Worm (Caenorhabditis elegans) whole organism, L4 larva: ENCODE data around the gene R10D12.1.

Experiments used
- F37D6.2 ChIP-seq: sonication (generic microtip); optimal IDR thresholded peaks from 2 replicates; lab custom pipeline; 2016; ENCODE audit warnings: mild to moderate bottlenecking, missing genetic modification characterization, missing compliant biosample characterization
- F49E8.2 ChIP-seq: sonication (generic microtip); optimal IDR thresholded peaks from 2 replicates; lab custom pipeline; 2016; ENCODE audit warnings: missing compliant biosample characterization, mild to moderate bottlenecking, missing genetic modification characterization, borderline replicate concordance
- T20F7.1 ChIP-seq: fragments of 200-800 bp; sonication (Bioruptor generic); optimal IDR thresholded peaks from 2 replicates; lab custom pipeline; 2018; ENCODE audit warnings: mild to moderate bottlenecking, missing genetic modification characterization, missing compliant biosample characterization
- T26A8.4 ChIP-seq: fragments of 200-800 bp; sonication (Bioruptor generic); IDR thresholded peaks from 2 replicates; pipeline ENCODE4 v1.3.6; 2022; ENCODE audit warnings: missing genetic modification characterization, missing compliant biosample characterization
- Y105C5A.15 ChIP-seq: fragments of 200-800 bp; sonication (Bioruptor generic); IDR thresholded peaks from 2 replicates; pipeline ENCODE4 v1.3.6; 2022; ENCODE audit warnings: missing genetic modification characterization, missing compliant biosample characterization
- Y48G9A.11 ChIP-seq: fragments of 200-800 bp; sonication (Bioruptor generic); IDR thresholded peaks from 2 replicates; pipeline ENCODE4 v1.3.6; 2022; ENCODE audit warnings: missing genetic modification reagents, missing genetic modification characterization, missing compliant biosample characterization
- Y5F2A.4 ChIP-seq: fragments of 200-800 bp; sonication (Bioruptor generic); optimal IDR thresholded peaks from 2 replicates; lab custom pipeline; 2018; ENCODE audit warnings: mild to moderate bottlenecking, missing genetic modification characterization, missing compliant biosample characterization
- ZK337.2 ChIP-seq: fragments of 200-800 bp; sonication (Bioruptor generic); IDR thresholded peaks from 2 replicates; pipeline ENCODE4 v1.3.6; 2022; ENCODE audit warnings: missing genetic modification reagents, missing genetic modification characterization, missing compliant biosample characterization
- ZK546.5 ChIP-seq, 2 experiments: sonication (generic microtip); optimal IDR thresholded peaks; 2 replicates each; lab custom pipeline; 2017; ENCODE audit warnings: missing biosample characterization in 2 of 2, missing genetic modification characterization in 2 of 2
- aha-1 ChIP-seq: fragments of 150-350 bp; peaks from one replicate; lab custom pipeline; 2014; ENCODE audit warnings: missing biosample characterization, missing genetic modification characterization
- ama-1 ChIP-seq: fragments of 150-350 bp; optimal IDR thresholded peaks from 2 replicates; lab custom pipeline; 2014; ENCODE audit warnings: inconsistent platforms, mixed read lengths
- attf-4 ChIP-seq: sonication (generic microtip); optimal IDR thresholded peaks from 3 replicates; lab custom pipeline; 2017; ENCODE audit warnings: missing biosample characterization, missing genetic modification characterization
- ceh-44 ChIP-seq: fragments of 200-800 bp; sonication (Bioruptor generic); IDR thresholded peaks from 2 replicates; pipeline ENCODE4 v1.3.6; 2022; ENCODE audit warnings: missing genetic modification reagents, missing genetic modification characterization, missing compliant biosample characterization
- daf-16 ChIP-seq, 3 experiments: sonication (generic microtip); optimal IDR thresholded peaks; 2 replicates each; lab custom pipeline; 2016 to 2017; ENCODE audit warnings: missing genetic modification characterization in 3 of 3, missing genetic modification reagents in 3 of 3, mild to moderate bottlenecking in 2 of 3, missing compliant biosample characterization in 2 of 3, missing biosample characterization in 1 of 3, moderate library complexity in 1 of 3
- daf-8 ChIP-seq: fragments of 200-800 bp; sonication (Bioruptor generic); IDR thresholded peaks from 2 replicates; pipeline ENCODE4 v1.3.6; 2022; ENCODE audit warnings: missing genetic modification characterization, missing compliant biosample characterization
- egl-27 ChIP-seq: sonication (generic microtip); optimal IDR thresholded peaks from 3 replicates; lab custom pipeline; 2017; ENCODE audit warnings: missing biosample characterization, missing genetic modification reagents, missing genetic modification characterization
- hif-1 ChIP-seq, 2 experiments: sonication (generic microtip); optimal IDR thresholded peaks; 2 replicates each; lab custom pipeline; 2016 to 2017; ENCODE audit warnings: missing compliant biosample characterization in 2 of 2, missing genetic modification characterization in 2 of 2, missing genetic modification reagents in 2 of 2, missing genotype in 2 of 2, mild to moderate bottlenecking in 1 of 2
- hlh-11 ChIP-seq: fragments of 200-800 bp; sonication (Bioruptor generic); optimal IDR thresholded peaks from 2 replicates; lab custom pipeline; 2018; ENCODE audit warnings: mild to moderate bottlenecking, missing genetic modification characterization, missing compliant biosample characterization
- lim-7 ChIP-seq: fragments of 200-800 bp; sonication (Bioruptor generic); IDR thresholded peaks from 2 replicates; pipeline ENCODE4 v1.3.6; 2022; ENCODE audit warnings: missing genetic modification characterization, missing compliant biosample characterization
- lin-1 ChIP-seq: fragments of 200-800 bp; sonication (Bioruptor generic); IDR thresholded peaks from 2 replicates; pipeline ENCODE4 v1.3.6; 2022; ENCODE audit warnings: missing genetic modification reagents, missing genetic modification characterization, missing compliant biosample characterization
- lin-38 ChIP-seq: fragments of 200-800 bp; sonication (Bioruptor generic); IDR thresholded peaks from 2 replicates; pipeline ENCODE4 v1.3.6; 2022; ENCODE audit warnings: missing genetic modification reagents, missing genetic modification characterization, missing compliant biosample characterization
- madf-9 ChIP-seq: fragments of 200-800 bp; sonication (Bioruptor generic); conservative IDR thresholded peaks from 2 replicates; pipeline ENCODE4 v1.3.6; 2022; ENCODE audit warnings: missing genetic modification reagents, missing genetic modification characterization, missing compliant biosample characterization
- mdt-29 ChIP-seq: fragments of 200-800 bp; sonication (Bioruptor generic); IDR thresholded peaks from 2 replicates; pipeline ENCODE4 v1.3.6; 2022; ENCODE audit warnings: missing genetic modification reagents, missing genetic modification characterization, missing compliant biosample characterization
- mes-2 ChIP-seq: sonication (generic microtip); optimal IDR thresholded peaks from 2 replicates; lab custom pipeline; 2016; ENCODE audit warnings: missing genotype, mild to moderate bottlenecking, missing genetic modification characterization, missing compliant biosample characterization; ENCODE audit not compliant: poor library complexity, severe bottlenecking
- mxl-2 ChIP-seq: fragments of 200-800 bp; sonication (Bioruptor generic); conservative IDR thresholded peaks from 2 replicates; pipeline ENCODE4 v1.3.6; 2022; ENCODE audit warnings: missing genetic modification reagents, missing genetic modification characterization, missing compliant biosample characterization
- nhr-42 ChIP-seq: fragments of 200-800 bp; sonication (Bioruptor generic); IDR thresholded peaks from 2 replicates; pipeline ENCODE4 v1.3.6; 2022; ENCODE audit warnings: missing genetic modification characterization, missing compliant biosample characterization
- nhr-6 ChIP-seq: fragments of 150-350 bp; optimal IDR thresholded peaks from 2 replicates; lab custom pipeline; 2014; ENCODE audit warnings: missing biosample characterization, missing genetic modification characterization
- nhr-77 ChIP-seq: fragments of 150-350 bp; optimal IDR thresholded peaks from 2 replicates; lab custom pipeline; 2014; ENCODE audit warnings: missing biosample characterization, missing genetic modification characterization
- saeg-2 ChIP-seq: fragments of 200-800 bp; sonication (Bioruptor generic); IDR thresholded peaks from 2 replicates; pipeline ENCODE4 v1.3.6; 2022; ENCODE audit warnings: missing genetic modification reagents, missing genetic modification characterization, missing compliant biosample characterization
- sdz-12 ChIP-seq: fragments of 200-800 bp; sonication (Bioruptor generic); optimal IDR thresholded peaks from 2 replicates; lab custom pipeline; 2018; ENCODE audit warnings: mild to moderate bottlenecking, missing genetic modification characterization, missing compliant biosample characterization
- snpc-1.2 ChIP-seq: fragments of 200-800 bp; sonication (Bioruptor generic); IDR thresholded peaks from 2 replicates; pipeline ENCODE4 v1.3.6; 2022; ENCODE audit warnings: missing genetic modification reagents, missing genetic modification characterization, missing compliant biosample characterization
- spr-1 ChIP-seq: sonication (generic microtip); optimal IDR thresholded peaks from 2 replicates; lab custom pipeline; 2016; ENCODE audit warnings: mild to moderate bottlenecking, missing genetic modification characterization, missing compliant biosample characterization
- tag-97 ChIP-seq: fragments of 200-800 bp; sonication (Bioruptor generic); IDR thresholded peaks from 2 replicates; pipeline ENCODE4 v1.3.6; 2022; ENCODE audit warnings: missing genetic modification characterization, missing compliant biosample characterization
- vab-7 ChIP-seq: fragments of 200-800 bp; sonication (Bioruptor generic); IDR thresholded peaks from 2 replicates; pipeline ENCODE4 v1.3.6; 2022; ENCODE audit warnings: missing genetic modification reagents, missing genetic modification characterization, missing compliant biosample characterization
- zag-1 ChIP-seq: fragments of 150-350 bp; optimal IDR thresholded peaks from 2 replicates; lab custom pipeline; 2014; ENCODE audit warnings: missing biosample characterization, missing genetic modification characterization
- zfp-3 ChIP-seq: fragments of 200-800 bp; sonication (Bioruptor generic); conservative IDR thresholded peaks from 2 replicates; pipeline ENCODE4 v1.3.6; 2022; ENCODE audit warnings: missing genetic modification reagents, missing genetic modification characterization, missing compliant biosample characterization
- zip-2 ChIP-seq: fragments of 150-350 bp; optimal IDR thresholded peaks from 2 replicates; lab custom pipeline; 2014; ENCODE audit warnings: missing biosample characterization, missing genetic modification characterization

Gene R10D12.1

ce11 chrV:13909400-13909799 is 25.0 kb downstream of the R10D12.1 start, which contains the start of gene C06B3.7 (continued):
- TF ChIP-seq ceh-44 (no peak), lim-7 (GFP tag; lab: Robert Waterston, UW) (no peak), Y5F2A.4 (GFP tag; lab: Kevin White, UChicago) (no peak), vab-7 (GFP tag; lab: Robert Waterston, UW) (no peak), zag-1 (no peak), ZK337.2 (GFP tag; lab: Robert Waterston, UW) (no peak), spr-1 (tag; lab: Kevin White, UChicago) (no peak), lin-38 (no peak)

ce11 chrV:13908916-13909176 is 25.6 kb downstream of the R10D12.1 start, which contains the start of gene C06B3.6:
TSS of gene C06B3.6 (minus strand) at chrV:13908967.
- no peak for TF ChIP-seq mdt-29 (GFP tag; lab: Robert Waterston, UW)
- 0 out of 2 replicates have a peak, but pooled peaks have one; percentile 6 for TF ChIP-seq madf-9 (GFP tag; lab: Robert Waterston, UW)
- TF ChIP-seq nhr-77, result no peak
- no peak for TF ChIP-seq ZK546.5 (tag; optimal IDR thresholded peaks at IDR 0.05; lab: Kevin White, UChicago)
- TF ChIP-seq daf-16 (GFP tag; optimal IDR thresholded peaks at IDR 0.05; lab: Kevin White, UChicago), result no peak
- no peak for TF ChIP-seq daf-16 (tag; optimal IDR thresholded peaks at IDR 0.05; lab: Kevin White, UChicago)
- peak; percentile 64 for TF ChIP-seq ama-1 (lab: Kevin White, UChicago)
- TF ChIP-seq aha-1 (tag; lab: Kevin White, UChicago), result peak; percentile 95
- TF ChIP-seq, all 104 proteins: peak for 3

ce11 chrV:13908120-13908915 is 26.1 kb downstream of the R10D12.1 start:
- TF ChIP-seq zip-2 (tag; lab: Kevin White, UChicago) (no peak), daf-8 (GFP tag; lab: Robert Waterston, UW) (no peak), snpc-1.2 (0 out of 2 replicates have a peak, but pooled peaks have one; percentile 6), F49E8.2 (tag; lab: Kevin White, UChicago) (no peak), sdz-12 (GFP tag; lab: Kevin White, UChicago) (peak; percentile 60), Y105C5A.15 (GFP tag; lab: Robert Waterston, UW) (no peak), lin-1 (0 out of 2 replicates have a peak, but pooled peaks have one; percentile 6), daf-16 (GFP tag; optimal IDR thresholded peaks at IDR 0.05; lab: Kevin White, UChicago) (no peak), daf-16 (tag; optimal IDR thresholded peaks at IDR 0.05; lab: Kevin White, UChicago) (peak; percentile 3), tag-97 (GFP tag; lab: Robert Waterston, UW) (no peak), nhr-6 (no peak), T26A8.4 (GFP tag; lab: Robert Waterston, UW) (peak; percentile 7), Y48G9A.11 (GFP tag; lab: Robert Waterston, UW) (0 out of 2 replicates have a peak, but pooled peaks have one; percentile 24), T20F7.1 (peak; percentile 31), mxl-2 (GFP tag; lab: Robert Waterston, UW) (no peak), attf-4 (tag; lab: Kevin White, UChicago) (no peak), saeg-2 (no peak), mes-2 (peak; percentile 29), zfp-3 (GFP tag; lab: Robert Waterston, UW) (no peak; the same call in 1 of the 2 replicates), hlh-11 (no peak), egl-27 (tag; lab: Kevin White, UChicago) (no peak), hif-1 (tag; optimal IDR thresholded peaks at IDR 0.05; lab: Kevin White, UChicago) (peak in 1 of 2 experiments; percentile 18), nhr-42 (no peak), aha-1 (tag; lab: Kevin White, UChicago) (peak; percentile 72), F37D6.2 (tag; lab: Kevin White, UChicago) (no peak)
